Fruit fly (Drosophila melanogaster): ENCODE measurements around the gene Task7.

Gene Task7

dm6 chr3R:9393542-9394025 is 18.5 kb downstream of the Task7 start (continued):
- peak; percentile 93 for TF ChIP-seq CG33557 (GFP tag; optimal IDR thresholded peaks at IDR 0.05)
- peak; percentile 85 for TF ChIP-seq CG6813 (GFP tag; optimal IDR thresholded peaks at IDR 0.05)
- TF ChIP-seq HmgZ (tag; optimal IDR thresholded peaks at IDR 0.05) = peak; percentile 48
- TF ChIP-seq CG15479 (GFP tag; optimal IDR thresholded peaks at IDR 0.05) = no peak
- TF ChIP-seq tin (GFP tag; optimal IDR thresholded peaks at IDR 0.05) = peak; percentile 64
- peak; percentile 53 for TF ChIP-seq NC2β (GFP tag; optimal IDR thresholded peaks at IDR 0.05)
- no peak for TF ChIP-seq Mad (GFP tag; optimal IDR thresholded peaks at IDR 0.05)
- peak; percentile 76 for TF ChIP-seq CG7839 (tag; optimal IDR thresholded peaks at IDR 0.05)
- peak; percentile 80 for TF ChIP-seq phol (tag; optimal IDR thresholded peaks at IDR 0.05)
- peak; percentile 23 for TF ChIP-seq CG8944 (GFP tag; optimal IDR thresholded peaks at IDR 0.05)
- TF ChIP-seq vnd (GFP tag; IDR thresholded peaks at IDR 0.05; ENCODE audit: partially characterized antibody) = no peak
- TF ChIP-seq Doc2 (GFP tag; IDR thresholded peaks at IDR 0.05) = no peak
- peak; percentile 64 for TF ChIP-seq CG3281 (GFP tag; optimal IDR thresholded peaks at IDR 0.05)
- peak; percentile 26 for TF ChIP-seq Max (GFP tag; optimal IDR thresholded peaks at IDR 0.05)
- TF ChIP-seq CG14965 (GFP tag; optimal IDR thresholded peaks at IDR 0.05; ENCODE audit: borderline replicate concordance) = no peak
- peak; percentile 44 for TF ChIP-seq tup (GFP tag; optimal IDR thresholded peaks at IDR 0.05)
- peak; percentile 89 for TF ChIP-seq CG4360 (GFP tag; IDR thresholded peaks at IDR 0.05)
- peak; percentile 24 for TF ChIP-seq Antp (GFP tag; optimal IDR thresholded peaks at IDR 0.05)
- peak; percentile 72 for TF ChIP-seq sqz (GFP tag; optimal IDR thresholded peaks at IDR 0.05)
- TF ChIP-seq Scr (GFP tag; IDR thresholded peaks at IDR 0.05; ENCODE audit: partially characterized antibody) = no peak
- TF ChIP-seq gt (GFP tag; IDR thresholded peaks at IDR 0.05) = no peak
- no peak for TF ChIP-seq CG1647 (GFP tag; optimal IDR thresholded peaks at IDR 0.05)
- no peak for TF ChIP-seq bigmax (GFP tag; optimal IDR thresholded peaks at IDR 0.05)
- TF ChIP-seq CG1832 (GFP tag; optimal IDR thresholded peaks at IDR 0.05) = no peak
- peak; percentile 36 for TF ChIP-seq Dek (tag; optimal IDR thresholded peaks at IDR 0.05)
- no peak for TF ChIP-seq Dll (GFP tag; IDR thresholded peaks at IDR 0.05; ENCODE audit: partially characterized antibody)
- peak; percentile 29; the same call in 1 of the 2 replicates for TF ChIP-seq rib (GFP tag; IDR thresholded peaks at IDR 0.05)
- peak; percentile 3 for TF ChIP-seq trh (GFP tag; optimal IDR thresholded peaks at IDR 0.05)
- no peak for TF ChIP-seq p53 (GFP tag; optimal IDR thresholded peaks at IDR 0.05)
- peak; percentile 87 for TF ChIP-seq CG18262 (tag; optimal IDR thresholded peaks at IDR 0.05)
- TF ChIP-seq Gsc (GFP tag; IDR thresholded peaks at IDR 0.05) = no peak
- TF ChIP-seq Abd-B (GFP tag; optimal IDR thresholded peaks at IDR 0.05) = peak; percentile 28
- 0 out of 2 replicates have a peak, but pooled peaks have one; percentile 23 for TF ChIP-seq aop (GFP tag; IDR thresholded peaks at IDR 0.05)
- peak; percentile 13 for TF ChIP-seq CG6854 (GFP tag; optimal IDR thresholded peaks at IDR 0.05)
- no peak for TF ChIP-seq Ravus (GFP tag; IDR thresholded peaks at IDR 0.05)
- no peak for TF ChIP-seq Dip3 (GFP tag; optimal IDR thresholded peaks at IDR 0.05)
- peak; percentile 57 for TF ChIP-seq Xbp1 (GFP tag; optimal IDR thresholded peaks at IDR 0.05)
- no peak for TF ChIP-seq hb (GFP tag; IDR thresholded peaks at IDR 0.05; ENCODE audit: partially characterized antibody)
- TF ChIP-seq CG7928 (GFP tag; optimal IDR thresholded peaks at IDR 0.05) = no peak
- TF ChIP-seq CG10543 (GFP tag; optimal IDR thresholded peaks at IDR 0.05) = no peak
- peak; percentile 81 for TF ChIP-seq MTF-1 (GFP tag; optimal IDR thresholded peaks at IDR 0.05; ENCODE audit: borderline replicate concordance)
- TF ChIP-seq slp2 (GFP tag; optimal IDR thresholded peaks at IDR 0.05) = peak; percentile 5
- no peak for TF ChIP-seq Sin3A (optimal IDR thresholded peaks at IDR 0.05)
- TF ChIP-seq HLH3B (GFP tag; IDR thresholded peaks at IDR 0.05) = peak; percentile 65
- TF ChIP-seq CG2116 (GFP tag; optimal IDR thresholded peaks at IDR 0.05) = peak; percentile 46
- peak; percentile 40 for TF ChIP-seq Atf-2 (GFP tag; optimal IDR thresholded peaks at IDR 0.05)
- peak; percentile 62 for TF ChIP-seq Nf-YB (GFP tag; optimal IDR thresholded peaks at IDR 0.05)
- peak; percentile 72 for TF ChIP-seq CG31441 (GFP tag; IDR thresholded peaks at IDR 0.05)
- peak; percentile 48 for TF ChIP-seq CG15514 (GFP tag; optimal IDR thresholded peaks at IDR 0.05)
- TF ChIP-seq CG31224 (GFP tag; IDR thresholded peaks at IDR 0.05) = peak; percentile 42; the same call in 1 of the 2 replicates

All from whole organism, embryonic.